Fruit fly (Drosophila melanogaster): ENCODE data around the gene CG16957.

CG16957 gene

dm6 chr2L:13414525-13415481, 18.8 kb upstream of the CG16957 start, which contains the start of the genes CG16956, CG42784 and CG43850:
TSS of gene CG16956 (minus strand) at chr2L:13414575.
TSS of gene CG42784 (plus strand) at chr2L:13415431.
TSS of gene CG43850 (plus strand) at chr2L:13415431.
- TF ChIP-seq psq (GFP tag; optimal IDR thresholded peaks at IDR 0.05), result no peak
- TF ChIP-seq Vsx2 (GFP tag; optimal IDR thresholded peaks at IDR 0.05; ENCODE audit: partially characterized antibody), result peak; percentile 7

dm6 chr2L:13412219-13412618, 16.2 kb upstream of the CG16957 start, which contains the start of gene Flad2:
TSS of gene Flad2 (plus strand) at chr2L:13412519.
- no peak for TF ChIP-seq tai (GFP tag; optimal IDR thresholded peaks at IDR 0.05)
- TF ChIP-seq Abd-B (GFP tag; optimal IDR thresholded peaks at IDR 0.05), result no peak
- no peak for TF ChIP-seq Mio (GFP tag; optimal IDR thresholded peaks at IDR 0.05)
- no peak for TF ChIP-seq ey (GFP tag; optimal IDR thresholded peaks at IDR 0.05)
- TF ChIP-seq psq (GFP tag; optimal IDR thresholded peaks at IDR 0.05), result no peak
- no peak for TF ChIP-seq h (GFP tag; optimal IDR thresholded peaks at IDR 0.05)
- TF ChIP-seq HLH106 (tag; optimal IDR thresholded peaks at IDR 0.05), result no peak
- no peak for TF ChIP-seq br (GFP tag; optimal IDR thresholded peaks at IDR 0.05)
- no peak for TF ChIP-seq Dfd (GFP tag; optimal IDR thresholded peaks at IDR 0.05)
- TF ChIP-seq Vsx2 (GFP tag; optimal IDR thresholded peaks at IDR 0.05; ENCODE audit: partially characterized antibody), result no peak
- TF ChIP-seq woc (GFP tag; optimal IDR thresholded peaks at IDR 0.05), result no peak
- TF ChIP-seq lola (GFP tag; optimal IDR thresholded peaks at IDR 0.05), result no peak
- TF ChIP-seq pan (optimal IDR thresholded peaks at IDR 0.05), result no peak
- no peak for TF ChIP-seq foxo (GFP tag; optimal IDR thresholded peaks at IDR 0.05)
- TF ChIP-seq Myc (optimal IDR thresholded peaks at IDR 0.05), result no peak
- no peak for TF ChIP-seq brk (GFP tag; optimal IDR thresholded peaks at IDR 0.05)
- no peak for TF ChIP-seq Hr83 (GFP tag; optimal IDR thresholded peaks at IDR 0.05; ENCODE audit: poor library complexity, severe bottlenecking)
- TF ChIP-seq sage (GFP tag; optimal IDR thresholded peaks at IDR 0.05), result no peak

DNA sequence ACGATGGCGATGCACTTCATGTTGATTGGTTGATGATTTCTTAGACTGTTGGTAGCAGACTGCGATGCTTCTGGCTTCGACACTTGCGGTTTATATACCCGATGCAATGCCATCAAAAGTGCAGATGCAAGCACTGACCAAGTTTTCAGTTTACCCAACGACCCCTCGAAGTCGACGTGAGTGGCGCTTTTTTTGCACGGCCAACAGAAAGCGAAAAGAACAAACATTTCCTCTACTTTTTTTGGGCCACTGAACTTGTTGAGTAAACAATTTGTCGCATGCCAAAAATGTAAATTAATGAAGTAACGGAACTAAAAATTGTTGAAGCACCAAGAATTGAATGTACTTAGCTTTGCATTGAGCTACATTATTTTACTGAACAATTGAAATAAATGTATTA, 15.6 kb upstream of the CG16957 start, which contains the start of gene Vm34Ca:
Gene Vm34Ca, minus strand, starts transcription at position 66 of the 400 bp plus-strand sequence.
- no peak for TF ChIP-seq Hr78 (GFP tag; optimal IDR thresholded peaks at IDR 0.05)
- TF ChIP-seq HLH106 (tag; optimal IDR thresholded peaks at IDR 0.05), result no peak
- TF ChIP-seq pan (optimal IDR thresholded peaks at IDR 0.05), result no peak
- no peak for TF ChIP-seq rgr (GFP tag; optimal IDR thresholded peaks at IDR 0.05)
- TF ChIP-seq ey (GFP tag; optimal IDR thresholded peaks at IDR 0.05), result no peak
- TF ChIP-seq Hnf4 (GFP tag; optimal IDR thresholded peaks at IDR 0.05), result no peak
- no peak for TF ChIP-seq GATAd (GFP tag; optimal IDR thresholded peaks at IDR 0.05)
- TF ChIP-seq usp (GFP tag; optimal IDR thresholded peaks at IDR 0.05), result no peak
- TF ChIP-seq sage (GFP tag; optimal IDR thresholded peaks at IDR 0.05), result no peak
- no peak for TF ChIP-seq br (GFP tag; optimal IDR thresholded peaks at IDR 0.05)
- no peak for TF ChIP-seq CG9705 (GFP tag; optimal IDR thresholded peaks at IDR 0.05)
- TF ChIP-seq Mio (GFP tag; optimal IDR thresholded peaks at IDR 0.05), result no peak
- TF ChIP-seq psq (GFP tag; optimal IDR thresholded peaks at IDR 0.05), result no peak
- no peak for TF ChIP-seq OdsH (GFP tag; optimal IDR thresholded peaks at IDR 0.05)
- no peak for TF ChIP-seq fru (GFP tag; optimal IDR thresholded peaks at IDR 0.05)
- no peak for TF ChIP-seq brk (GFP tag; optimal IDR thresholded peaks at IDR 0.05)
- no peak for TF ChIP-seq Rel (GFP tag; optimal IDR thresholded peaks at IDR 0.05)
- TF ChIP-seq Rel (tag; optimal IDR thresholded peaks at IDR 0.05), result no peak
- no peak for TF ChIP-seq tai (GFP tag; optimal IDR thresholded peaks at IDR 0.05)
- no peak for TF ChIP-seq Dif (GFP tag; optimal IDR thresholded peaks at IDR 0.05; ENCODE audit: partially characterized antibody)

- no peak for TF ChIP-seq Dif (GFP tag; optimal IDR thresholded peaks at IDR 0.05; ENCODE audit: partially characterized antibody)
- no peak for TF ChIP-seq CG32264 (GFP tag; optimal IDR thresholded peaks at IDR 0.05)
- TF ChIP-seq fru (GFP tag; optimal IDR thresholded peaks at IDR 0.05), result no peak
- no peak for TF ChIP-seq Vsx2 (GFP tag; optimal IDR thresholded peaks at IDR 0.05; ENCODE audit: partially characterized antibody)
- TF ChIP-seq HLH106 (tag; optimal IDR thresholded peaks at IDR 0.05), result no peak
- no peak for TF ChIP-seq Mio (GFP tag; optimal IDR thresholded peaks at IDR 0.05)
- no peak for TF ChIP-seq Dfd (GFP tag; optimal IDR thresholded peaks at IDR 0.05)
- TF ChIP-seq Hnf4 (GFP tag; optimal IDR thresholded peaks at IDR 0.05), result no peak
- TF ChIP-seq OdsH (GFP tag; optimal IDR thresholded peaks at IDR 0.05), result no peak
These were observed 3.6 kb upstream of the CG16957 start for dm6 chr2L:13399565-13399964.
